Fruit fly (Drosophila melanogaster): ENCODE measurements around the gene CG12637.
A peak's percentile ranks its signal among the peaks of the same experiment; 100 is the strongest.
"Not testable (repeated sequence)": the region's sequence is repeated elsewhere in the genome, so short reads cannot be mapped to it uniquely, and the experiment has no call there.

CG12637 gene

dm6 chrX:10673366-10673765, at the start of gene CG12637:
Gene CG12637 (minus strand): TSS chrX:10673466.
- no peak for TF ChIP-seq CG8478 (optimal IDR thresholded peaks at IDR 0.05)
- no peak for TF ChIP-seq CTCF (optimal IDR thresholded peaks at IDR 0.05)

dm6 chrX:10721901-10722479, 48.7 kb upstream of the CG12637 start:
- no peak for TF ChIP-seq CTCF (optimal IDR thresholded peaks at IDR 0.05)
- no peak for TF ChIP-seq CG8478 (optimal IDR thresholded peaks at IDR 0.05)

DNA sequence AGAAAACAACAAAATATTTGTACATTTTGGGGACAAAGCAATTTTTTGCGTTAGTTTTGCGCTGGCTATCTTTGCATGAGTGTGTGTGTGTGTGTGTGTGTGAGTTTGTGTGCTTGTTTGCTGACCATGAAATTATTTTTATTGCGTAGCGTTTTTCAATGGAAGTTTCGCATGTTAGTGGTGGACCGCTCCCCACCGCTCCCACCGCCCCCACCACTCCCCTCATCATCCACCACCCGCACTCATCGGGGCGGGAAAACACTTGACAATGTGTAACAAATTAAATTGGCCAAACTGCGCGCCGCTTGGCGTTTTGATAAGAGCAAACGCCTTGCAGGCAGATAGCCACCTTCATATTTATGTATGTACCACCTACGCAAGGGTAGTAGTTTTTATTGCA, 46.0 kb upstream of the CG12637 start:
- TF ChIP-seq CG8478 (optimal IDR thresholded peaks at IDR 0.05): no peak
- no peak for TF ChIP-seq CTCF (optimal IDR thresholded peaks at IDR 0.05)

- TF ChIP-seq CG8478 (optimal IDR thresholded peaks at IDR 0.05): no peak
- TF ChIP-seq CTCF (optimal IDR thresholded peaks at IDR 0.05): no peak
These were observed 44.6 kb upstream of the CG12637 start for dm6 chrX:10717869-10718268.

- TF ChIP-seq CTCF (optimal IDR thresholded peaks at IDR 0.05): no peak
- TF ChIP-seq CG8478 (optimal IDR thresholded peaks at IDR 0.05): no peak
These were observed 24.5 kb upstream of the CG12637 start for dm6 chrX:10697731-10698130.

DNA sequence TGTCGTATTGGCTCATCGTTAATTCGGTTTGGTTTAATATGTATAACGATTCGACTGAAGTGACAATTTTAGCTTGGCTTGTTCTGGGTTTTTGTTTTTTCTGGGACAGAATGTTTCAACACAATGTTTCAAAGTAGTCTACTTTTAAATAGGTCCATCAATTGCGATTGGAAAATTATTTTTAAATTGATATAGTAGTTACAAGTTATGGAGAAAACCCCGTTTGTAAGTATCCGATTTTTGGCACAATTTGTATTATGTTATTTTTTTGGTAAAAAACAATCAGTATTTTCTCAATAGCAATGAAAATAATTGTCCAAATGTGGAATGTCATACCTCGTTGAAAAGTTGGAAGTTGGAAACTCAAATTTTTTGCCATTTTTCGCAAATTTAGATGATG, 11.5 kb downstream of the CG12637 start, which contains the start of gene Rab9E:
TSS of gene Rab9E (minus strand) at position 101 of the 400 bp plus-strand sequence.
- not testable (repeated sequence) for TF ChIP-seq CG8478, CTCF (optimal IDR thresholded peaks at IDR 0.05)

- TF ChIP-seq CTCF (optimal IDR thresholded peaks at IDR 0.05) (no peak), CG8478 (optimal IDR thresholded peaks at IDR 0.05) (no peak)
These were observed 15.9 kb downstream of the CG12637 start, which contains the start of gene CG2111 for dm6 chrX:10657380-10657779. Gene CG2111 (plus strand): TSS chrX:10657680.

DNA sequence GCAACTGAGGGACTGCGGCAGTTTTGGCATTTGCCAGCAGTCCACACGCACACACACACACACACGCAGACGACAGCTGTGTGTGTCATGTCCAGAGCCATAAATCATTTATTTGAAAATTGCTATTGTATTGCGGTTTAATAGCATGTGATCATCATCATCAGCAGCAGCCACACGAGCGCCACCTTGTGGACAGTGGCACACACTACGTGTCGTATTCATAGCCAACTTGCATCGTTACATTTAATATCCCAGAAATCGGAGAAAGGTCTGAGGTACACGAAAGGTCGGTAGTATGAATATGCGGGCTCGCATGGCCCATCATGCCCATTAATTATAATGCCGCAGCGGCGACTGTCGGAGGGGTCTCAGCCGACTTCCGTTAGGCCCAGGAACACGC, 17.1 kb downstream of the CG12637 start:
- no peak for TF ChIP-seq CG8478 (optimal IDR thresholded peaks at IDR 0.05)
- peak; percentile 62 for TF ChIP-seq CTCF (optimal IDR thresholded peaks at IDR 0.05)

- TF ChIP-seq CTCF (optimal IDR thresholded peaks at IDR 0.05): peak; percentile 55 to 80
- no peak for TF ChIP-seq CG8478 (optimal IDR thresholded peaks at IDR 0.05)
These were observed 31.0 kb downstream of the CG12637 start for dm6 chrX:10642233-10642751.

dm6 chrX:10628874-10629273, 44.4 kb downstream of the CG12637 start:
- TF ChIP-seq CG8478 (optimal IDR thresholded peaks at IDR 0.05): no peak
- no peak for TF ChIP-seq CTCF (optimal IDR thresholded peaks at IDR 0.05)

DNA sequence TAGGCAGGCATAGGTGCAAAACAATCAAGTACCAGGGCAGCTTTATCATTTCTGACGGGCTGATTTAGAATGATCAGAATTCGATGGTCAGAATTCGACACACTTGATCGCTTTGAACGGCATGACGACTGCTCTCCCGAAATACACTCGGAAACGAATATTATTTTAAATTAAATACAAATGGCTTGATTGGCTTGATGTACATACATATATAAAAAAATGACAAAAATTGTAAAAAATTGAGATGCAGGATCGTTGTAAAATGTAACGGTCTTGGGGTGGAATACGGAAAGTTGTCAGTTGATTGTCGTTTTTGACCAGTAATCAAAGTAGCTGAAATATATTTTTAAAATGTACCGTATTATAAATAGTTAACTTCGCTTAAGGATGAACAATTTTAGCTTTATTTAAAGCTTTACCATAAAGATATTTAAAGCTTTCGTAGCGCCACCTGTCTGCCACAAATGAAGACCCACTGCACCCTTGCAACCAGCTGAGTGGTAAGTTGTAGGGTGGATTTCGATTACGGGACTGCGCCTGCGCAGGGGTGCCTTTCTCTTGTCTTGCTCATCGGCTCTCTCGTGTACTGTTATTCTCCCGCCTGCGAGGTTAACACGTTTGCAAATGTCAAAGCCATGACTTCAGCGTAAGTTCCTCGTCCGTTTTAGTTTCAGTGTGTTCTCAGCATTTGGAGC, 46.1 kb downstream of the CG12637 start, which contains the start of the genes CG9806 and X11Lbeta:
TSS of gene CG9806 (minus strand) at position 51 of the 695 bp plus-strand sequence.
TSS of gene X11Lbeta (plus strand) at position 676 of the 695 bp plus-strand sequence.
- TF ChIP-seq CG8478 (optimal IDR thresholded peaks at IDR 0.05): no peak
- peak; percentile 25 to 47 for TF ChIP-seq CTCF (optimal IDR thresholded peaks at IDR 0.05)

dm6 chrX:10623125-10623524, 50.1 kb downstream of the CG12637 start, which contains the start of gene Rab9Db:
Gene Rab9Db (minus strand): TSS chrX:10623225.
- TF ChIP-seq CG8478, CTCF (optimal IDR thresholded peaks at IDR 0.05): not testable (repeated sequence)

Data from S2 (cell line).